Worm (Caenorhabditis elegans): ENCODE measurements around the gene srt-15.

ce11 chrV:3094351-3094750 lies 32.4 kb upstream of the srt-15 start, which contains the start of gene cyp-33C9:
- TF ChIP-seq syd-9 (tag; optimal IDR thresholded peaks at IDR 0.05) (no peak), rnt-1 (tag; optimal IDR thresholded peaks at IDR 0.05) (no peak), ama-1 (optimal IDR thresholded peaks at IDR 0.05) (no peak), sdc-2 (tag; optimal IDR thresholded peaks at IDR 0.05) (no peak), elt-2 (tag; optimal IDR thresholded peaks at IDR 0.05) (no peak), fkh-6 (tag; optimal IDR thresholded peaks at IDR 0.05) (no peak), nhr-11 (tag; optimal IDR thresholded peaks at IDR 0.05) (no peak), nfya-1 (tag; optimal IDR thresholded peaks at IDR 0.05) (no peak), unc-42 (tag; optimal IDR thresholded peaks at IDR 0.05) (no peak), pros-1 (tag; optimal IDR thresholded peaks at IDR 0.05) (no peak), ceh-9 (tag; optimal IDR thresholded peaks at IDR 0.05) (no peak), dmd-4 (tag; optimal IDR thresholded peaks at IDR 0.05; ENCODE audit: borderline replicate concordance) (no peak)

Data from whole organism, late embryonic.